Fruit fly (Drosophila melanogaster): ENCODE measurements around the gene CG14711.

- TF ChIP-seq OdsH (GFP tag; optimal IDR thresholded peaks at IDR 0.05), result no peak
- no peak for TF ChIP-seq ey (GFP tag; optimal IDR thresholded peaks at IDR 0.05)
- no peak for TF ChIP-seq pan (optimal IDR thresholded peaks at IDR 0.05)
- TF ChIP-seq Vsx2 (GFP tag; optimal IDR thresholded peaks at IDR 0.05; ENCODE audit: partially characterized antibody), result no peak
- TF ChIP-seq psq (GFP tag; optimal IDR thresholded peaks at IDR 0.05), result no peak
- no peak for TF ChIP-seq usp (GFP tag; optimal IDR thresholded peaks at IDR 0.05)
- TF ChIP-seq Hnf4 (GFP tag; optimal IDR thresholded peaks at IDR 0.05), result no peak
These were observed 5.8 kb upstream of the CG14711 start for dm6 chr3R:11617363-11617762.

All from whole organism, wandering third instar larva.